Worm (Caenorhabditis elegans): Measurements from ENCODE around the gene C17C3.6.

C17C3.6 gene

DNA sequence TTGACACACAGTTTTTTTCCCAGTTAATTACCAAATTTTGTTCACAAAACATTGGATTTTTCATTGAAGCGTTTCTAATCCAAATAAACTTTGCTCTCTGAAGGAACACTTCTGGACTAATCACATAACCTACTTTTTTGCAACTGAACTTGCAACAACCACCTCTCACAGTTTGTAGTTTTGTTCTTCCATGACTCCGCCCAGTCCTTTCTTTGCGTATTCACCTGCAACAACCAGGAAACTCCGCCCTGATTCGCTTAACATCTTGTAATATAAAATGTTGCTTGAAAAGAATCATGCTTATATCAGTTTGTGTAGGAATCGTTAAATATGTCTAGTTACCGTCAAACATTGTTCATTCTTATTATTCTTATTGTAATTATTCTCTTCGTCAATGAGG is 6.6 kb downstream of the C17C3.6 start, which contains the start of gene ins-11:
TSS of gene ins-11 (plus strand) at position 301 of the 400 bp plus-strand sequence.
- TF ChIP-seq unc-62 (GFP tag; optimal IDR thresholded peaks at IDR 0.05) = no peak

DNA sequence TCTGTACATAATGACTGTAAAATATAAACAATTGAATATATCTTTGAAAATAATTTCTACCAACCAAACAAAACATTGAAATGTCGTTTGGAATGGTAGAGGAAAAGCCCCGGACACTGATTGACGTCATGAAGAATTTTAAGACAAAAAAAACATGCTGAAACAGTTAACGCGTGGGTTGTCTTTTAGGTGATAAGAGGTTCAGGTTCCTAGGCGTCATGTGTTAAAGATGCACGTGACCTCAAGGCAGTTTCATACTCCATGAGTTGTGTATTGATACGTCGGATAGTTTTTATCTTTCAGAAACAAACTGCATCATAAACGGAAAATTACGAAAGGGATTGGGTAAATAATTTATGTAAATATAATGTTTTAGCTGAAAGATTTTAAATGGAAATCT is 7.3 kb downstream of the C17C3.6 start:
- TF ChIP-seq unc-62 (GFP tag; optimal IDR thresholded peaks at IDR 0.05) = no peak

DNA sequence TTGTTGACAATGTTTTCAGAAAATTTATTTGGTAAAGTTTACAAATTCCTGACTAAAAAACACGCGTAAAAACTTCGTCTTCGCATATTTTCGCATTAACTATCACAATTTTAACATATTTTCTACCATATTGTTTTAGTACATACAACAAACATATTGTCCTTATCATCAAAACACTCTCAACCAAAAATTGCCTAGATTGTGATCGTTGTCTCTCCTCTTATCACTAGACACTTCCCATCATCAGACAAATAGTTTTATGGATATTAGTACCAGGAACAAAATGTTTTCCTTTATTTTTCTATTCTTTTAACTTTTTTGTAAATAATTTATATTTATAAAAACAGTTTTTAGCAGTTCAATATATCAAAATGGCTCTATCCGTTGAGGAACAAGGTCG is 11.5 kb downstream of the C17C3.6 start, which contains the start of gene C17C3.3:
TSS of gene C17C3.3 (plus strand) at position 346 of the 400 bp plus-strand sequence.
- TF ChIP-seq unc-62 (GFP tag; optimal IDR thresholded peaks at IDR 0.05) = no peak

DNA sequence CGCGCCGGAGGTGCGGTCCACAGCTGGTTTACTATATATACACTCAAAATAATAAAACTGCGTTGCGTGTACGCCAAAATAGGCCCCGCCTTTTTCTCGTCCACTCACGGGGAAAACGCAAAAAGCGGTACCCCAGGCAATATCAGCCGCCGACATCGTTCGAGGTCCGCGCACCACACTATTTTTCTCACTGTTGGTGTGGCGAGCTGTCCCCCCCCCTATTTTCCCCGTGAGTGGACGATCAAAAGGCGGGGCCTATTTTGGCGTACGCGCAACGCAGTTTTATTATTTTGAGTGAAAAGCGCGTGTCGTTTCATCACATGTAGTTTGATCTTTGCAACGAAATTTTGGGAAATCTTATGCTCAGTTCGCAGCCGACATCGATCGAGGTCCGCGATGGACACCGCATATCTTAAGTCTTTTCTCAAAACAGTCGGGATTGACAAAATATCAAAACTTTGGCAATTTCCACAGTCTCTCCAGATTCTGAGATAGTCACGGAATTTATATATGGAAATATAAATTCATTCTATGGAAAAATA is 15.3 kb downstream of the C17C3.6 start:
- no peak for TF ChIP-seq unc-62 (GFP tag; optimal IDR thresholded peaks at IDR 0.05)

DNA sequence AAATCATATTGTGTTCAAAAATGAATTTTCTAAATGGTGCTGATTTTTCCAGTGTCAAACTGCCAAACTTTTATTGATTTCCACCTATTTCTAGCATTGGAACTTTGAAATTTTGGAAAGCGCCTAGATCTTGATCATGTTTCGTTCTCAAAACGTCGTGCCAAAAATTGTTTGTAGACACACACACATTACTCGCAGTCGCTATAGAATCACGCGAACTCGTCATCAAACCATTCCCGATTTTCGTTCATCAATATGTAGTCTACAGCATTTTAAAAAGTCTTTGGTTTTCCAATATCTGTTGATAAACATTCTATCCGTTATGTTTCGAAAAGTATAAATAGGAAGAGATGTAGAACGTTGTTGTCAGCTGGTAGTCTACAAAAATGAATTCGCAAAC is 20.4 kb downstream of the C17C3.6 start, which contains the start of the genes C17C3.1 and C17C3.15:
TSS of gene C17C3.1 (plus strand) at position 301 of the 400 bp plus-strand sequence.
TSS of gene C17C3.15 (plus strand) at position 383 of the 400 bp plus-strand sequence.
- TF ChIP-seq unc-62 (GFP tag; optimal IDR thresholded peaks at IDR 0.05) = no peak

DNA sequence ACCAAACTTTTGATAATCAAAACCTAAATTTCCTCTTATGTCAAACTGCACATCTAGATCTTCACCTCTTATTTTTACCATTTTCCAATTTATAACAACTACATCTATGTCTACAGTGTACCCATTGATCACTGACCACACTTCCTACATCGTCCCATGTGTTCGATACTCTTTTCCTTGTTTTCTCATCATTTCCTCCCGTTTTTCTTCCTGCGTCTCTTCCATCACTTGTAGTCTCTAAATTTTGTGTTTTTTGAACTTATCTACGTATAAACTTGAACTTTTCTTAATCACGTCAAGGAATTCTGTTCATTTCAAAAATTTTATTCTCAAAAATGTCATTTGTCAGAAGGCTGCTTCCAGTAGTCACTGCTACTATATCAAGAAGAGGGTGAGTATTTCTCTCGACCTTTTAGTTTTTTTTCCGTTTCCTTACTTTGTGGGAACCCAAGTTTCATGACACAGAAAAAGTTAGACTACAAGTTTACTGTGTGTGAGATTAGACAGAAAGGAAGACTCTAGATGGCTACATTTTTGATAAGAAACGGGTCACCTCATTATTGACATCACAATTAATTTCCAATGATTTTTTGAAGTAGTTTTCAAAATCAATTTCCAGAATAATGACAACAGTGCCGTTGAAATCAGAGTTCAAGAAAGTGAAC is 22.4 kb downstream of the C17C3.6 start:
- no peak for TF ChIP-seq unc-62 (GFP tag; optimal IDR thresholded peaks at IDR 0.05)

DNA sequence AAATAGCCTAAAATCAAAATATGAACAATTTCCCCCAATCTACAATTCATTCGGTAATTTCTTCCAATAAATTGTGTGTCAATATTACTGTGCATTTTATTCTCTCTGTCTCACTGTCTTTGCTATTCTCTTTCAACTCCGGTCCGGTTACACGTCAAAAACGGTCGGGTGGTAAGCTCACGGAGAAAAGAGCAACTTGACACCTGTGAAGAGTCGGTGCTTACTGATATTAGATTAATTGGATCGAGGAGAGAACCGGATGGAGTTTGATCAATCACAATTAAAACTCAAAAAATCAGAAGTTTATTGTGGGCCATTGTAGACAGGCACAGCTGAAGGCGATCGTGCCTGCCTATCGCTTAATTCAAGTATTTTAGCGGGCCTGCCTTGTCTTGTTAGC is 25.1 kb downstream of the C17C3.6 start:
- TF ChIP-seq unc-62 (GFP tag; optimal IDR thresholded peaks at IDR 0.05) = no peak

DNA sequence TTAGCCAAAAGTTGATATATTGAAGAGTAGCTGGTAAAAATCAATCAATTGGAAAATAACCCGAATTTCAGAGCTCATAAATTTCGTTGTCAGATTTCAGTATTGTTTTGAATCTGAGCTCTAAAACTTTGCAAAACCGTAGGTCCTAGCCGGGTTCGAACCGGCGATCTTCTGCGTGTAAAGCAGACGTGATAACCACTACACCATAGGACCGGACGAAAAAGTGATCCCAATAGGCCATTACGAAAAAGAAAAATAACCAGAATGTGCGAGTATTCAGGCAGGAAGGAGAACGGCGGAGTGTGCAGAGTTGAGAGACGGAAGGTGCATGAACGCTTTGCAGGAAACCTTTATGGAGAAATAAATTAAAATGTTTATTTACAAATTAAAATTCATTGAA is 27.2 kb downstream of the C17C3.6 start:
- TF ChIP-seq unc-62 (GFP tag; optimal IDR thresholded peaks at IDR 0.05) = no peak

DNA sequence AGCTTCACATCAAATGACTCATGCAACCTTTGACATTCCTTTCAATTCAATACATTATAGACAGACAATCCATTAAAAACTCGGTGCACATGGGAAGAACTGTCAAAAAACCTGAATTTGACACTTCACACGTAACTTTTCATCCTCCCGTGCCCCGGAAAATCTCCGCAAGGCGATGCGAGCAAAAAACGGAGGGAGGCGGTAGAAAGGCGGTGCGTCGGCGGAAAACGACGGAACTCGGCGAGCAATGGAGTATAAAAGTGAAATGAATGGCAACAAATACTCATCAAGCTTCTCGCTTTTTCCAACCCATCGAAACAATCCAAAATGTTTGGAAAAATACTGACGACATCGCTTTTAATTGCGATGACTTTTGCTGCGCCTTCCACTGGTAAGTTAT is 28.2 kb downstream of the C17C3.6 start, which contains the start of gene T25E4.1:
TSS of gene T25E4.1 (plus strand) at position 301 of the 400 bp plus-strand sequence.
- no peak for TF ChIP-seq unc-62 (GFP tag; optimal IDR thresholded peaks at IDR 0.05)

DNA sequence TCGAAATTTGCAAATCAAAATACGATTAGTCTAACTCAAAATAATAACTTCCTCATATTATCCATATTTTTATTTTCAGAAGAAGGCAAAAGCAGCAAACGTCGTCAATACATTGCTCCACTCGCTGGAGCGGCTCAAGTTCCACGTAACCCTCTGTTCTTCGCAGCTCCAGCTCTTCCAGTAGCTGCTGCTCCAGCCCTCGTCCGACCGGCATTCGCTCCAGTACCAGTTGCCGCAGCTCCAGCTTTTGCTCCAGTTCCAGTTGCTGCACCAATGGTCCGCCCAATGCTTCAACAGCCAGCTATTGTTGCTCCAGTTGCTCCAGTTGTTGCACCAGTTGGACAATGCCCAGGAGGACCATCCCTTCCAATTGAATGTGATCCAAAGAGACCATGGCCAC is 28.9 kb downstream of the C17C3.6 start:
- TF ChIP-seq unc-62 (GFP tag; optimal IDR thresholded peaks at IDR 0.05) = no peak

DNA sequence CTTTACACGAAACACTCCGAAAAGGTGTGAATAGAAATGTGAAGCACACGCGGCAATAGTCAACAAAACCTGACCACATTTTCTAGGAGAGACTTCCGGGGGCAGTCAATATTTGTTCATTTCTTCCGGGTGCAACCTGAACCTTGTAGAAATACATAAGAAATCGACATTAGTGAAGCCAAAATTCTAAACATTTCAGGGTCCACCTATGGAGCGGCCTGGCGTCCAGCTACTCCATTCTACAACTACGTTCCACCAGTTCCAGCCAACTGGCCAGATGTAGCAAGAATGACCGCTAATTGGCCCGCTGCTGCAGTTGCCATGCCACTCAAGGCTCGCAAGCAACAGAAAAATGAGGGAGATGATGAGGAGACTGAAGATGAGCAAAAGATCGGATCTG is 29.4 kb downstream of the C17C3.6 start:
- TF ChIP-seq unc-62 (GFP tag; optimal IDR thresholded peaks at IDR 0.05) = no peak

DNA sequence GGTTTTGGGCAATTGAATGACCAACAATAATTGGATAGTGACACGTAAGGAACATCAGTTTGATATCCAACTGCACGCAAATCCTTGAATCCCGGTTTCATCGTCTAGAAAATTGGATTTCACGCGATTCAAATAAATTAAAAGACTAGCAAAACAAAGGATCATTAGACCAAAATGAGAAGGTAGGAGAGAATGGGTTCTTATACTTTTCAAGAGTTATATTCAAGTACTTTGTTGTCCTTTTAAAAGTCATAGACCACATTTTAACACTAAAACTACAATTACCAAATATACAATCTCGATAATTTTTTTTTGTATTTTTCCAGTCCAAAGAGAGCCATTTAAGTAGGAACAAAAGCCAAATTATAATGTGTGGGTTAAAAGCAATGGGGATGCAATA is 32.5 kb downstream of the C17C3.6 start, which contains the start of gene T25E4.2:
TSS of gene T25E4.2 (minus strand) at position 101 of the 400 bp plus-strand sequence.
- no peak for TF ChIP-seq unc-62 (GFP tag; optimal IDR thresholded peaks at IDR 0.05)

DNA sequence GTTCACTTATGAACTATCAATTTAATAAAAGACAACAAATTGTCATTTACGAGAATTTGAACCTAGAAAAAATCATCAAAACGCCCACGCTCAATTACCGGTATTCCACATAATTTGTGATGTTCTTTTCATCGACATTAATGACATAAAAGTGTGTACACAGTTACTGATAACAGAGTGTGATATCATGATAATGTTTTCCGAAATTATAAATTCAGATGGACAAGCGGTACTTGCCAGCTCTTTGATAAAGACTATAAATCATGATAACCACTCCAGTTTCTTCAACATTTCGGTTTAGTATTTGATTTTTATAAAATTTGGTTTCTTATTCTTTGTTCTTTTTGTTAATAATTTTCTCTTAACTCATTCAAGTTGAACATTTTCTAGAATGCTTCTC is 35.9 kb downstream of the C17C3.6 start, which contains the start of gene lys-8:
TSS of gene lys-8 (plus strand) at position 391 of the 400 bp plus-strand sequence.
- no peak for TF ChIP-seq unc-62 (GFP tag; optimal IDR thresholded peaks at IDR 0.05)

DNA sequence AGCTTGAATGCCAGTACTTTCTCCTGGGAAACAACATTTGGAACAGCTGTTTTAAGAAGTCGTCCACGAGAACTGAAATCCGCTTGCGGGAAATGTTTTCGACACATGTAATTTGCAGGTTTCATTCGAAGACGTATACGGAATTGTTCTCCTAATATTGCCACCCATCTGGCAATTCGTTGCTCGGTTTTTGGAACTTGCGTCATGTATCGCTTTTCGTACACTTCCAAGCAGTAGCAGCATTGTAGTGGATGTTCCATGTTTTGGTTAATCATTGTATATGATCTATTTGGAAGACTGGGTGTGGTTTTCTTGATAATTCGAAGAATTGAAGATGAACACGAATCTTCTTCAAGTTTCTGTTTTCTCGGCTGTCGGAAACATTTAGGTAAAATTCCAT is 37.9 kb downstream of the C17C3.6 start:
- no peak for TF ChIP-seq unc-62 (GFP tag; optimal IDR thresholded peaks at IDR 0.05)

DNA sequence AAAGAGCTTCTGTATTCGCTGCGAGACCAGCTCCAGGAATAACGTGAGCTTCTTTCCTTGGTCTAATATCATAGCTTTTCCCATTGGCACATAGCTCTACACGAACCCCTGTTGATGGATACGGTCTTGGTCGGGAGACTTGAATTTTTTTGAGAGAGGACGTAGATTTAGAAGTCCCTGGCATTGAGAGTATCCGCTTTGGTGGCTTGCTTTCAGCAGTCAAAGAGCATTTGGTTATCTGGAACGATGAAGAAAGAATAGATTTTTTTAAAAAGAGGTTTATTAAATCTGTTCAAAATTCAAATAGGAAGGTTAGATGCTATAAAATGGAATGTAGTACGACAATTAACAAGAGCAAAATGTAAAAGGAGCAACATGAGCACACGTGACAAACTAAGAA is 39.8 kb downstream of the C17C3.6 start, which contains the start of gene C17G10.13:
TSS of gene C17G10.13 (minus strand) at position 101 of the 400 bp plus-strand sequence.
- TF ChIP-seq unc-62 (GFP tag; optimal IDR thresholded peaks at IDR 0.05) = no peak

DNA sequence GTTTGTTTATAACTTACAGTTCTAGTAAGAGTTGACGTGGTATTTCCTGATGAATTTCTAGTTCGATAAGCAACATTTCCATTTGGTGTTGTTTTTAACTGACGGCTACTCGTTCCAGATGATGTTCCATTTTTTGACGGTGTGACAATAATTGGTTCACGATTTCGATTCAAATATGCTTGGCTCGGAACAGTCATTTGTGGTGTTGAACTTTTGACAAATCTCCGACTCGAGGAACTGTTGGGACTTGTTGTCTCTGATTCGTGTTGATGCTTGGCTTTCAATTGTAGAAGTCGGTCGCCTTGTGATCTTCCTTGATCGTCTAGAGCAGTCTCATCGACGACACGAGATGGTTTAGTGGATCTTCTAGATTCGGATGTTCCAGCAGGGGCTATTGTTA is 41.7 kb downstream of the C17C3.6 start:
- TF ChIP-seq unc-62 (GFP tag; optimal IDR thresholded peaks at IDR 0.05) = no peak

DNA sequence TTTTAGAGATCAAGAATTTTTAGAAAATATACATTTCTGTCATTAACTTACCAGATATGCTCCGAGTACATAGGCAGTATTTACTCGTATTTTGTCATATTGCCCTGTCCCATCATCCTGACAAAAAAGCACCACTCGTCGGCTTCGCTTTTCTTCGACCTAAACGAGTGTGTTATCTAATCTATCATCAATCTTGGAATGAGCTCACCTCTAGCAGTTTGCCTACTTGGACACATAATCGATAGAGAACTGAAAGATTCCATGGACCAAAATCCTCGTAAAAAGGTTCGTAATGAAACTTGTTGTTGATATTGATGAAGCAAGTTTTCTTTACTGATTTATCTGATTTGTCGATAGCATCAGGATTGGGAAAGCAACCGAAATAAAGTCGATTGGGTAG is 43.0 kb downstream of the C17C3.6 start:
- no peak for TF ChIP-seq unc-62 (GFP tag; optimal IDR thresholded peaks at IDR 0.05)
